Fruit fly (Drosophila melanogaster): ENCODE data around the gene Myb.

Gene Myb

dm6 chrX:15869843-15870242 is 12.2 kb upstream of the Myb start, which contains the start of gene CG16952 (continued):
- TF ChIP-seq CG12071 (GFP tag; optimal IDR thresholded peaks at IDR 0.05) = no peak
- TF ChIP-seq CG17361 (GFP tag; IDR thresholded peaks at IDR 0.05) = peak; percentile 38; the same call in 1 of the 3 replicates
- peak; percentile 70 for TF ChIP-seq bbx (GFP tag; IDR thresholded peaks at IDR 0.05; ENCODE audit: partially characterized antibody)
- no peak for TF ChIP-seq CG9215 (GFP tag; IDR thresholded peaks at IDR 0.05)
- TF ChIP-seq z (GFP tag; IDR thresholded peaks at IDR 0.05) = no peak
- TF ChIP-seq HLH54F (GFP tag; optimal IDR thresholded peaks at IDR 0.05) = no peak
- TF ChIP-seq ATbp (GFP tag; optimal IDR thresholded peaks at IDR 0.05) = no peak
- TF ChIP-seq Med (GFP tag) = peak; percentile 66
- TF ChIP-seq HLH3B (GFP tag; IDR thresholded peaks at IDR 0.05) = no peak
- no peak for TF ChIP-seq Stat92E (GFP tag; optimal IDR thresholded peaks at IDR 0.05)
- TF ChIP-seq CG9817 (tag; optimal IDR thresholded peaks at IDR 0.05) = no peak
- no peak for TF ChIP-seq CG12236 (GFP tag; optimal IDR thresholded peaks at IDR 0.05)
- no peak for TF ChIP-seq CG32767 (GFP tag; IDR thresholded peaks at IDR 0.05)
- no peak for TF ChIP-seq CG10959 (GFP tag; IDR thresholded peaks at IDR 0.05)
- TF ChIP-seq gsb-n (tag; optimal IDR thresholded peaks at IDR 0.05) = no peak
- TF ChIP-seq sisA (GFP tag; IDR thresholded peaks at IDR 0.05) = no peak
- TF ChIP-seq Ets65A (GFP tag) = no peak
- TF ChIP-seq Asciz (GFP tag; optimal IDR thresholded peaks at IDR 0.05) = no peak
- TF ChIP-seq CG6765 (GFP tag; optimal IDR thresholded peaks at IDR 0.05) = no peak
- TF ChIP-seq cas (GFP tag; IDR thresholded peaks at IDR 0.05) = no peak
- no peak for TF ChIP-seq ranshi (GFP tag; IDR thresholded peaks at IDR 0.05)
- no peak for TF ChIP-seq Side (GFP tag; optimal IDR thresholded peaks at IDR 0.05)
- TF ChIP-seq Dp (GFP tag; optimal IDR thresholded peaks at IDR 0.05) = peak; percentile 56
- no peak for TF ChIP-seq fd64A (GFP tag; optimal IDR thresholded peaks at IDR 0.05)

dm6 chrX:15868781-15869180 is 11.2 kb upstream of the Myb start:
- no peak for TF ChIP-seq Ets97D (GFP tag; optimal IDR thresholded peaks at IDR 0.05)
- TF ChIP-seq Med (GFP tag) = peak; percentile 62
- TF ChIP-seq hb (GFP tag; IDR thresholded peaks at IDR 0.05; ENCODE audit: partially characterized antibody) = 0 out of 3 replicates have a peak, but pooled peaks have one; percentile 42
- peak; percentile 79 for TF ChIP-seq Ets65A (GFP tag)

- TF ChIP-seq Mrtf (GFP tag; IDR thresholded peaks at IDR 0.05) = peak; percentile 98
- peak; percentile 98 for TF ChIP-seq D19A (tag; optimal IDR thresholded peaks at IDR 0.05)
- peak; percentile 99 for TF ChIP-seq kah (GFP tag; optimal IDR thresholded peaks at IDR 0.05)
- peak; percentile 99 for TF ChIP-seq Xrp1 (GFP tag; IDR thresholded peaks at IDR 0.05)
- peak in 1 of 2 experiments; percentile 100 for TF ChIP-seq eve (GFP tag; optimal IDR thresholded peaks at IDR 0.05)
- TF ChIP-seq ash1 (GFP tag; optimal IDR thresholded peaks at IDR 0.05) = peak; percentile 98
- peak; percentile 99 for TF ChIP-seq CG10366 (GFP tag; IDR thresholded peaks at IDR 0.05)
- peak; percentile 93 for TF ChIP-seq pum (GFP tag; optimal IDR thresholded peaks at IDR 0.05)
- TF ChIP-seq Dek (tag; optimal IDR thresholded peaks at IDR 0.05) = peak; percentile 100
- TF ChIP-seq bcd (GFP tag; optimal IDR thresholded peaks at IDR 0.05) = peak; percentile 99
- TF ChIP-seq CHES-1-like (GFP tag; optimal IDR thresholded peaks at IDR 0.05) = peak; percentile 97
- peak; percentile 99 for TF ChIP-seq CG5953 (GFP tag; IDR thresholded peaks at IDR 0.05)
- peak; percentile 100 for TF ChIP-seq CG8924 (tag; optimal IDR thresholded peaks at IDR 0.05)
- TF ChIP-seq CG13624 (GFP tag; optimal IDR thresholded peaks at IDR 0.05) = peak; percentile 99
- TF ChIP-seq Hr78 (GFP tag; optimal IDR thresholded peaks at IDR 0.05) = peak in 1 of 2 experiments; percentile 97
- peak; percentile 98 for TF ChIP-seq ind (GFP tag; optimal IDR thresholded peaks at IDR 0.05)
- peak; percentile 91 for TF ChIP-seq CG6654 (GFP tag; optimal IDR thresholded peaks at IDR 0.05)
- TF ChIP-seq CG17328 (GFP tag; IDR thresholded peaks at IDR 0.05) = peak; percentile 99
- peak; percentile 99 for TF ChIP-seq CG18262 (tag; optimal IDR thresholded peaks at IDR 0.05)
- TF ChIP-seq pros (GFP tag; optimal IDR thresholded peaks at IDR 0.05) = peak; percentile 96
- TF ChIP-seq CG10209 (GFP tag; optimal IDR thresholded peaks at IDR 0.05) = peak; percentile 99
- no peak for TF ChIP-seq pita (GFP tag; optimal IDR thresholded peaks at IDR 0.05)
- TF ChIP-seq psq (GFP tag; optimal IDR thresholded peaks at IDR 0.05) = peak; percentile 93
- TF ChIP-seq jigr1 (GFP tag; IDR thresholded peaks at IDR 0.05) = no peak; the same call in 2 of the 3 replicates
Observed at dm6 chrX:15867863-15868262, 10.2 kb upstream of the Myb start, which contains the start of gene Gapdh2. Gene Gapdh2 (plus strand): TSS chrX:15868145.
